Worm (Caenorhabditis elegans) whole organism, midembryonic: ENCODE data around the gene C27A2.12.

Experiments used
- cog-1 ChIP-seq: sonication (generic microtip); optimal IDR thresholded peaks from 2 replicates; lab custom pipeline; 2016; ENCODE audit warnings: missing genetic modification characterization, missing compliant biosample characterization
- ztf-29 ChIP-seq: fragments of 200-800 bp; sonication (Bioruptor generic); IDR thresholded peaks from 2 replicates; pipeline ENCODE4 v1.3.6; 2022; ENCODE audit warnings: missing genetic modification reagents, missing genetic modification characterization, missing compliant biosample characterization

ce11 chrII:5060719-5061118 lies 2.8 kb upstream of the C27A2.12 start, which contains the start of gene pho-12:
- TF ChIP-seq cog-1 (no peak), ztf-29 (GFP tag; lab: Robert Waterston, UW) (no peak)
